Fruit fly (Drosophila melanogaster) whole organism, wandering third instar larva: ENCODE results near the gene p24-2.
A peak's percentile ranks its signal among the peaks of the same experiment; 100 is the strongest.
"Not testable (repeated sequence)": the region's sequence is repeated elsewhere in the genome, so short reads cannot be mapped to it uniquely, and the experiment has no call there.

Experiments
- Abd-B ChIP-seq: fragments of >200 bp; optimal IDR thresholded peaks from 2 replicates; lab custom pipeline; 2017; ENCODE audit warnings: missing biosample characterization, missing genetic modification characterization
- CG32264 ChIP-seq: fragments of 200-800 bp; sonication (Bioruptor generic); optimal IDR thresholded peaks from 2 replicates; lab custom pipeline; 2016; ENCODE audit warnings: missing biosample characterization, missing genetic modification characterization
- CG9705 ChIP-seq: fragments of 200-800 bp; sonication (Bioruptor generic); optimal IDR thresholded peaks from 2 replicates; lab custom pipeline; 2018; ENCODE audit warnings: missing biosample characterization, mild to moderate bottlenecking, missing genetic modification characterization
- Dfd ChIP-seq: fragments of >200 bp; optimal IDR thresholded peaks from 2 replicates; lab custom pipeline; 2017; ENCODE audit warnings: missing biosample characterization, missing genetic modification characterization
- Dif ChIP-seq: fragments of 200-275, 200-300 bp; sonication (Bioruptor generic); optimal IDR thresholded peaks from 2 replicates; lab custom pipeline; 2018; ENCODE audit warnings: missing biosample characterization, missing genetic modification characterization; ENCODE audit not compliant: partially characterized antibody
- GATAd ChIP-seq: sonication (Bioruptor generic); optimal IDR thresholded peaks from 2 replicates; lab custom pipeline; 2016; ENCODE audit warnings: missing biosample characterization, missing genetic modification characterization
- HLH106 ChIP-seq: fragments of 200-800 bp; optimal IDR thresholded peaks from 3 replicates; lab custom pipeline; 2019; ENCODE audit warnings: missing biosample characterization, mild to moderate bottlenecking, missing genetic modification characterization, moderate library complexity
- Hnf4 ChIP-seq: fragments of 200-800 bp; sonication (Bioruptor generic); optimal IDR thresholded peaks from 2 replicates; lab custom pipeline; 2016; ENCODE audit warnings: missing biosample characterization, mild to moderate bottlenecking, missing genetic modification characterization
- Hr78 ChIP-seq: fragments of >200 bp; optimal IDR thresholded peaks from 2 replicates; lab custom pipeline; 2017; ENCODE audit warnings: missing biosample characterization, missing genetic modification characterization
- Hr83 ChIP-seq: fragments of 200-300 bp; sonication (Bioruptor generic); optimal IDR thresholded peaks from 2 replicates; lab custom pipeline; 2016; ENCODE audit warnings: missing biosample characterization, mild to moderate bottlenecking, missing genetic modification characterization, moderate library complexity; ENCODE audit not compliant: poor library complexity, severe bottlenecking
- Jra ChIP-seq: sonication (Bioruptor generic); optimal IDR thresholded peaks from 2 replicates; lab custom pipeline; 2016; ENCODE audit warnings: missing biosample characterization, missing genetic modification characterization
- Mio ChIP-seq: sonication (Bioruptor generic); optimal IDR thresholded peaks from 2 replicates; lab custom pipeline; 2016; ENCODE audit warnings: missing biosample characterization, missing genetic modification characterization
- Myc ChIP-seq: fragments of >200 bp; optimal IDR thresholded peaks from 2 replicates; lab custom pipeline; 2017
- N ChIP-seq: fragments of >200 bp; optimal IDR thresholded peaks from 2 replicates; lab custom pipeline; 2018; ENCODE audit warnings: missing biosample characterization, missing external identifiers, missing genetic modification characterization
- OdsH ChIP-seq: fragments of 200-800 bp; sonication (Bioruptor generic); optimal IDR thresholded peaks from 2 replicates; lab custom pipeline; 2016; ENCODE audit warnings: missing biosample characterization, mild to moderate bottlenecking, missing genetic modification characterization
- Rel ChIP-seq, 2 experiments: fragments of 200-800 bp; sonication (Bioruptor generic) in 1 of 2; optimal IDR thresholded peaks; 2 replicates in 1 of 2; 3 replicates in 1 of 2; lab custom pipeline; 2016 to 2019; ENCODE audit warnings: mild to moderate bottlenecking in 2 of 2, missing biosample characterization in 2 of 2, missing genetic modification characterization in 2 of 2, moderate library complexity in 1 of 2
- Sp1 ChIP-seq: fragments of 200-800 bp; sonication (Bioruptor generic); optimal IDR thresholded peaks from 3 replicates; lab custom pipeline; 2019; ENCODE audit warnings: missing biosample characterization, mild to moderate bottlenecking, missing genetic modification characterization, moderate library complexity
- brk ChIP-seq: fragments of 200-800 bp; sonication (Bioruptor generic); optimal IDR thresholded peaks from 2 replicates; lab custom pipeline; 2016; ENCODE audit warnings: missing biosample characterization, mild to moderate bottlenecking, missing genetic modification characterization
- dl ChIP-seq, 2 experiments: fragments of 175-275, 200-275 bp in 1 of 2; fragments of 200-275 bp in 1 of 2; sonication (Bioruptor generic); optimal IDR thresholded peaks; lab custom pipeline; 2018; ENCODE audit warnings: mild to moderate bottlenecking in 2 of 2, missing biosample characterization in 2 of 2, missing genetic modification characterization in 2 of 2, moderate library complexity in 2 of 2; ENCODE audit not compliant: partially characterized antibody in 2 of 2, insufficient read depth in 1 of 2
- dmrt93B ChIP-seq: fragments of 200-800 bp; sonication (Bioruptor generic); optimal IDR thresholded peaks from 2 replicates; lab custom pipeline; 2018; ENCODE audit warnings: missing biosample characterization, mild to moderate bottlenecking, missing genetic modification characterization
- dsf ChIP-seq: sonication (Bioruptor generic); optimal IDR thresholded peaks from 2 replicates; lab custom pipeline; 2016; ENCODE audit warnings: missing biosample characterization, missing genetic modification characterization, borderline replicate concordance
- jim ChIP-seq: fragments of 175-275, 200-325 bp; sonication (Bioruptor generic); optimal IDR thresholded peaks from 2 replicates; lab custom pipeline; 2016; ENCODE audit warnings: missing biosample characterization, mild to moderate bottlenecking, missing genetic modification characterization
- lola ChIP-seq: fragments of >200 bp; optimal IDR thresholded peaks from 2 replicates; lab custom pipeline; 2017; ENCODE audit warnings: missing biosample characterization, missing genetic modification characterization
- pan ChIP-seq: fragments of >200 bp; optimal IDR thresholded peaks from 2 replicates; lab custom pipeline; 2017
- psq ChIP-seq: fragments of 200-800 bp; sonication (Bioruptor generic); optimal IDR thresholded peaks from 3 replicates; lab custom pipeline; 2017; ENCODE audit warnings: missing biosample characterization, mild to moderate bottlenecking, missing genetic modification characterization, moderate library complexity
- rgr ChIP-seq: fragments of 200-800 bp; sonication (Bioruptor generic); optimal IDR thresholded peaks from 3 replicates; lab custom pipeline; 2016; ENCODE audit warnings: missing biosample characterization, mild to moderate bottlenecking, missing genetic modification characterization
- sage ChIP-seq: fragments of 200-800 bp; sonication (Bioruptor generic); optimal IDR thresholded peaks from 2 replicates; lab custom pipeline; 2016; ENCODE audit warnings: missing biosample characterization, mild to moderate bottlenecking, missing genetic modification characterization
- sv ChIP-seq: fragments of 200-800 bp; sonication (Bioruptor generic); optimal IDR thresholded peaks from 3 replicates; lab custom pipeline; 2016; ENCODE audit warnings: missing biosample characterization, missing genetic modification characterization
- usp ChIP-seq: fragments of >200 bp; optimal IDR thresholded peaks from 2 replicates; lab custom pipeline; 2017; ENCODE audit warnings: missing biosample characterization, missing genetic modification characterization
- woc ChIP-seq: sonication (Bioruptor generic); optimal IDR thresholded peaks from 2 replicates; lab custom pipeline; 2016; ENCODE audit warnings: missing biosample characterization, mild to moderate bottlenecking, missing genetic modification characterization

The p24-2 gene

dm6 chr3R:9692675-9693129 is at the start of gene p24-2, which contains the start of the genes Unc-115b and CG32939:
Gene p24-2 (minus strand): TSS chr3R:9692794.
Gene Unc-115b (minus strand): TSS chr3R:9692775.
Gene CG32939 (plus strand): TSS chr3R:9693079.
- TF ChIP-seq Sp1; Hr83 (GFP tag; lab: Kevin White, UChicago); dmrt93B (GFP tag; lab: Kevin White, UChicago): not testable (repeated sequence)

- TF ChIP-seq HLH106 (no peak), Rel (GFP tag; optimal IDR thresholded peaks at IDR 0.05; lab: Kevin White, UChicago) (no peak), Rel (tag; optimal IDR thresholded peaks at IDR 0.05; lab: Kevin White, UChicago) (peak; percentile 68), woc (GFP tag; lab: Kevin White, UChicago) (peak; percentile 39), N (GFP tag; lab: Kevin White, UChicago) (no peak), lola (no peak), GATAd (GFP tag; lab: Kevin White, UChicago) (no peak), Sp1 (no peak), sv (no peak), OdsH (GFP tag; lab: Kevin White, UChicago) (no peak), rgr (GFP tag; lab: Kevin White, UChicago) (no peak), Myc (no peak), dl (GFP tag; optimal IDR thresholded peaks at IDR 0.05; lab: Kevin White, UChicago; ENCODE audit: insufficient read depth in 1 of 2, partially characterized antibody in 2 of 2) (no peak), Hnf4 (GFP tag; lab: Kevin White, UChicago) (no peak), sage (peak; percentile 32), Hr78 (GFP tag; lab: Kevin White, UChicago) (no peak), Dfd (no peak), pan (lab: Kevin White, UChicago) (no peak), Hr83 (GFP tag; lab: Kevin White, UChicago) (no peak)
- TF ChIP-seq, all 38 proteins: peak for 3
Measured at dm6 chr3R:9740713-9741112, 48.1 kb upstream of the p24-2 start, which contains the start of gene Pnn. Gene Pnn (plus strand): TSS chr3R:9740899.

dm6 chr3R:9739793-9740192 is 47.2 kb upstream of the p24-2 start, which contains the start of gene side-VII:
Gene side-VII (minus strand): TSS chr3R:9739979.
- TF ChIP-seq CG9705 (GFP tag; lab: Kevin White, UChicago) (no peak), lola (no peak), OdsH (GFP tag; lab: Kevin White, UChicago) (no peak), Sp1 (no peak), Hr83 (GFP tag; lab: Kevin White, UChicago) (no peak), Hnf4 (GFP tag; lab: Kevin White, UChicago) (no peak), usp (GFP tag; lab: Kevin White, UChicago) (no peak), Myc (no peak), Dif (GFP tag; lab: Kevin White, UChicago) (no peak), Rel (GFP tag; optimal IDR thresholded peaks at IDR 0.05; lab: Kevin White, UChicago) (no peak), Rel (tag; optimal IDR thresholded peaks at IDR 0.05; lab: Kevin White, UChicago) (no peak), jim (no peak), HLH106 (no peak), psq (GFP tag; lab: Kevin White, UChicago) (no peak), sage (no peak)

dm6 chr3R:9735151-9735550 is 42.6 kb upstream of the p24-2 start:
- TF ChIP-seq Rel (GFP tag; optimal IDR thresholded peaks at IDR 0.05; lab: Kevin White, UChicago) (no peak), Rel (tag; optimal IDR thresholded peaks at IDR 0.05; lab: Kevin White, UChicago) (no peak), sage (no peak), CG32264 (GFP tag; lab: Kevin White, UChicago) (no peak), dl (GFP tag; optimal IDR thresholded peaks at IDR 0.05; lab: Kevin White, UChicago; ENCODE audit: insufficient read depth in 1 of 2, partially characterized antibody in 2 of 2) (no peak), Dfd (no peak), OdsH (GFP tag; lab: Kevin White, UChicago) (no peak), Mio (no peak), Hr78 (GFP tag; lab: Kevin White, UChicago) (no peak), Jra (GFP tag; lab: Kevin White, UChicago) (no peak), psq (GFP tag; lab: Kevin White, UChicago) (no peak), Dif (GFP tag; lab: Kevin White, UChicago) (no peak), N (GFP tag; lab: Kevin White, UChicago) (no peak), Abd-B (GFP tag; lab: Kevin White, UChicago) (no peak), woc (GFP tag; lab: Kevin White, UChicago) (no peak), dsf (GFP tag; lab: Kevin White, UChicago) (no peak), dmrt93B (GFP tag; lab: Kevin White, UChicago) (no peak), brk (no peak), CG9705 (GFP tag; lab: Kevin White, UChicago) (no peak)
